Worm (Caenorhabditis elegans): ENCODE results near the gene F22F7.7.

F22F7.7 gene

DNA sequence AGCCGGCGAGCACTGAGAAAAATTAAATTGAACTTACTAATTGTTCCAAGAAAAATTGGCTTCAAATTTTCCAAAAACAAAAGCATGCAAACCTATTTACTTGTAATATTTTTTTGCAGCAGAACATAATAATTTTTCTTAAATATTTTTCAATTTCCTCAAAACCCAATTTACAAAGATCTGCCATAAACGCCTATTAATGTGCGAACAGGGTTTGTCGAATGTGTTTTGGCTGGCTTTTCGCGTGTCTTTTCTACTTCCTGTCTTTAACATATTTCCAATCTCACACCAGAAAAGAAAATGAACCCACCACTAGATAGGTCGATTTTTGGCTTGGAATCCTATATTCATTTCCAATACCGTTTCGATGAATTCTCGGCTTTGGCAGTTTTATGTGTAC, 35.4 kb upstream of the F22F7.7 start, which contains the start of gene C45H4.18 (continued):
- no peak for TF ChIP-seq D2030.7 (GFP tag; IDR thresholded peaks at IDR 0.05)
- no peak for TF ChIP-seq Y53G8AR.9 (GFP tag; conservative IDR thresholded peaks at IDR 0.05)
- no peak for TF ChIP-seq somi-1 (GFP tag; optimal IDR thresholded peaks at IDR 0.05)
- TF ChIP-seq akir-1 (GFP tag; optimal IDR thresholded peaks at IDR 0.05), result no peak
- no peak for TF ChIP-seq F55B11.4 (tag; optimal IDR thresholded peaks at IDR 0.05; ENCODE audit: borderline replicate concordance, insufficient read depth)
- no peak for TF ChIP-seq madf-3 (GFP tag; IDR thresholded peaks at IDR 0.05)

- no peak for TF ChIP-seq let-607 (tag; optimal IDR thresholded peaks at IDR 0.05)
- no peak for TF ChIP-seq F39B2.1 (GFP tag; IDR thresholded peaks at IDR 0.05)
- no peak for TF ChIP-seq D2030.7 (GFP tag; IDR thresholded peaks at IDR 0.05)
- TF ChIP-seq hlh-26 (GFP tag; conservative IDR thresholded peaks at IDR 0.05), result no peak
- no peak for TF ChIP-seq aptf-3 (GFP tag; IDR thresholded peaks at IDR 0.05)
- TF ChIP-seq hmg-1.2 (GFP tag; IDR thresholded peaks at IDR 0.05), result no peak
- TF ChIP-seq nhr-179 (tag; optimal IDR thresholded peaks at IDR 0.05), result no peak
- no peak for TF ChIP-seq ztf-26 (tag; optimal IDR thresholded peaks at IDR 0.05)
- TF ChIP-seq efl-1 (GFP tag; optimal IDR thresholded peaks at IDR 0.05), result no peak
- no peak for TF ChIP-seq K12H6.12 (tag; optimal IDR thresholded peaks at IDR 0.05)
- no peak for TF ChIP-seq cebp-1 (GFP tag; IDR thresholded peaks at IDR 0.05)
- TF ChIP-seq cebp-1 (tag; optimal IDR thresholded peaks at IDR 0.05), result no peak
These were observed 34.6 kb upstream of the F22F7.7 start for ce11 chrV:2174465-2174864.

DNA sequence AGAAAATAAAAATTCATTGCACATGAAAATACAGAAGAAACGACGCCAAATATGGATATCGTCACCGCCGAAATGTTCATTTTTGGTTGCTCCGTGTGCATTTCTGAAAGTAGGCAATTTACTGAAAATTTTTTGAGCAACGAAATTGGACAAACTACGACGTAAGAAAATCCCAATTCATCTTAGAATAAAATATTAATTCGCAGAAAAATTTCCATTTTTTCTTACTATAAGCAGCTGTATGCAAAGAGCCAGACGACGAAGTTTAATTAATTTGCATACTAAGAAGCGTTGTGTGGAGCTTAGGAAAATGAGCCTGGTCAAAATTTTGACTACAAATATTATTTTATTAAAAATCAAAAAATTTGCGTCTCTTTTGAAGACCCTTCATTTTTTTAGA, 26.8 kb upstream of the F22F7.7 start, which contains the start of gene srbc-19:
srbc-19 (minus strand) TSS at position 101 of the 400 bp plus-strand sequence.
- TF ChIP-seq hlh-26 (GFP tag; conservative IDR thresholded peaks at IDR 0.05), result no peak
- TF ChIP-seq akir-1 (GFP tag; optimal IDR thresholded peaks at IDR 0.05), result no peak
- TF ChIP-seq T26A5.8 (tag; optimal IDR thresholded peaks at IDR 0.05), result no peak
- no peak for TF ChIP-seq cebp-1 (GFP tag; IDR thresholded peaks at IDR 0.05)
- no peak for TF ChIP-seq cebp-1 (tag; optimal IDR thresholded peaks at IDR 0.05)
- TF ChIP-seq madf-6 (GFP tag; IDR thresholded peaks at IDR 0.05), result no peak
- TF ChIP-seq bed-1 (GFP tag; IDR thresholded peaks at IDR 0.05), result no peak
- TF ChIP-seq ceh-40 (GFP tag; IDR thresholded peaks at IDR 0.05), result no peak

- TF ChIP-seq madf-10 (tag; optimal IDR thresholded peaks at IDR 0.05), result no peak
- TF ChIP-seq F23B12.7 (tag; optimal IDR thresholded peaks at IDR 0.05; ENCODE audit: insufficient read depth), result no peak
- TF ChIP-seq nfya-2 (GFP tag; IDR thresholded peaks at IDR 0.05), result no peak
- no peak for TF ChIP-seq T07F8.4 (tag; optimal IDR thresholded peaks at IDR 0.05)
- TF ChIP-seq B0019.2 (GFP tag; conservative IDR thresholded peaks at IDR 0.05), result no peak
- TF ChIP-seq pbrm-1 (GFP tag; IDR thresholded peaks at IDR 0.05), result no peak
- no peak for TF ChIP-seq aptf-3 (GFP tag; IDR thresholded peaks at IDR 0.05)
- no peak for TF ChIP-seq K11D2.4 (GFP tag; IDR thresholded peaks at IDR 0.05)
- TF ChIP-seq F22D6.2 (tag; optimal IDR thresholded peaks at IDR 0.05), result no peak
These were observed 23.9 kb upstream of the F22F7.7 start, which contains the start of gene str-255 for ce11 chrV:2163735-2164134. Gene str-255, minus strand, starts transcription at chrV:2163835.

DNA sequence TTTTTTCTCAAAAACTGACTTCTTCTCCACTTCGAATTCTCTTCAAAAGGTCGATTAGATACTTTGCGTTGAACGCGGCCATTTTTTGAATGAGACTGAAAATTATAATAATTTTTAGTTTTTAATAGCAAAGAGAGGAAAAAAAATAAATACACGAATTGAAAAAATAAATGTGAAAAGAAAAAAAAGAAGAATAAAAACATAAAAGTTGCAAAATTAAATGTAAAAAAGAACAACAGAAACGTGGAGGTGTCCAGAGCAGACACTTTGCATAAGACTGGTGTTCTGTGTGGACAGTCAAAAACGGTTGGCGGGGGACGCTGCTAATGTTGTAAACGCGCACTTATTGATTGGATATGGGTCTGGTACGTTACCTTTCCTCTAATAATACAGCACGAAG, 19.5 kb upstream of the F22F7.7 start, which contains the start of gene C45H4.14:
C45H4.14 (minus strand) TSS at position 101 of the 400 bp plus-strand sequence.
- TF ChIP-seq ceh-91 (GFP tag; IDR thresholded peaks at IDR 0.05) (no peak), F33H1.4 (GFP tag; IDR thresholded peaks at IDR 0.05) (no peak), rpc-1 (optimal IDR thresholded peaks at IDR 0.05) (no peak), rpc-1 (tag; optimal IDR thresholded peaks at IDR 0.05) (no peak), ceh-27 (GFP tag; optimal IDR thresholded peaks at IDR 0.05) (no peak), K11D2.4 (GFP tag; IDR thresholded peaks at IDR 0.05) (no peak), Y95B8A.8 (GFP tag; IDR thresholded peaks at IDR 0.05) (no peak), C17E4.6 (GFP tag; IDR thresholded peaks at IDR 0.05) (no peak), hlh-12 (tag; optimal IDR thresholded peaks at IDR 0.05) (no peak), lin-40 (tag; optimal IDR thresholded peaks at IDR 0.05) (no peak), ceh-79 (tag; optimal IDR thresholded peaks at IDR 0.05) (no peak), lag-1 (GFP tag; IDR thresholded peaks at IDR 0.05) (no peak), madf-8 (GFP tag; conservative IDR thresholded peaks at IDR 0.05) (0 out of 2 replicates have a peak, but pooled peaks have one; percentile 9), efl-1 (GFP tag; optimal IDR thresholded peaks at IDR 0.05) (peak; percentile 45), T26A5.8 (tag; optimal IDR thresholded peaks at IDR 0.05) (no peak)

All from whole organism, young adult.